Fruit fly (Drosophila melanogaster) whole organism, embryonic: Measurements from ENCODE around the gene CG13096.
A peak's percentile ranks its signal among the peaks of the same experiment; 100 is the strongest.

Experiments
- Atf3 ChIP-seq: fragments of 200-800 bp; sonication (Bioruptor generic); optimal IDR thresholded peaks from 3 replicates; lab custom pipeline; 2016; ENCODE audit warnings: missing biosample characterization, missing genetic modification characterization
- Blimp-1 ChIP-seq: fragments of 200-800 bp; sonication (Bioruptor generic); optimal IDR thresholded peaks from 3 replicates; lab custom pipeline; 2018; ENCODE audit warnings: missing biosample characterization, missing genetic modification characterization, mild to moderate bottlenecking, moderate library complexity, missing genetic modification reagents
- CG10267 ChIP-seq: fragments of 200-800 bp; sonication (Bioruptor generic); optimal IDR thresholded peaks from 2 replicates; lab custom pipeline; 2018; ENCODE audit warnings: missing biosample characterization, mild to moderate bottlenecking, missing genetic modification characterization, moderate library complexity
- CG12942 ChIP-seq: fragments of 200-800 bp; sonication (Bioruptor generic); optimal IDR thresholded peaks from 3 replicates; lab custom pipeline; 2016; ENCODE audit warnings: missing biosample characterization, missing genetic modification characterization
- CG13624 ChIP-seq: fragments of 200-800 bp; sonication (Bioruptor generic); optimal IDR thresholded peaks from 2 replicates; lab custom pipeline; 2016; ENCODE audit warnings: missing biosample characterization, missing genetic modification characterization
- CG15514 ChIP-seq: fragments of 200-800 bp; sonication (Bioruptor generic); optimal IDR thresholded peaks from 3 replicates; lab custom pipeline; 2017; ENCODE audit warnings: missing biosample characterization, missing genetic modification characterization, mild to moderate bottlenecking, moderate library complexity, missing genetic modification reagents
- CG1603 ChIP-seq: fragments of 200-800 bp; sonication (Bioruptor generic); optimal IDR thresholded peaks from 2 replicates; lab custom pipeline; 2019; ENCODE audit warnings: missing biosample characterization, mild to moderate bottlenecking, missing genetic modification characterization, moderate library complexity
- CG17829 ChIP-seq: fragments of 200-800 bp; optimal IDR thresholded peaks from 2 replicates; lab custom pipeline; 2019; ENCODE audit warnings: missing biosample characterization, mild to moderate bottlenecking, missing genetic modification characterization, moderate library complexity
- CG30020 ChIP-seq: fragments of 200-800 bp; optimal IDR thresholded peaks from 2 replicates; lab custom pipeline; 2019; ENCODE audit warnings: missing biosample characterization, mild to moderate bottlenecking, missing genetic modification characterization, moderate library complexity
- CG30431 ChIP-seq: fragments of 200-800 bp; sonication (Bioruptor generic); optimal IDR thresholded peaks from 2 replicates; lab custom pipeline; 2017; ENCODE audit warnings: missing biosample characterization, missing genetic modification characterization
- CG31388 ChIP-seq: fragments of 200-800 bp; sonication (Bioruptor generic); optimal IDR thresholded peaks from 2 replicates; lab custom pipeline; 2016; ENCODE audit warnings: missing biosample characterization, missing genetic modification characterization
- CG5953 ChIP-seq: fragments of 200-800 bp; sonication (Bioruptor generic); IDR thresholded peaks from 2 replicates; pipeline ENCODE4 v1.3.6; 2022; ENCODE audit warnings: missing biosample characterization, missing genetic modification characterization
- CG6654 ChIP-seq: fragments of 200-800 bp; sonication (Bioruptor generic); optimal IDR thresholded peaks from 2 replicates; lab custom pipeline; 2017; ENCODE audit warnings: missing biosample characterization, mild to moderate bottlenecking, missing genetic modification characterization
- CG6689 ChIP-seq: fragments of 200-800 bp; sonication (Bioruptor generic); IDR thresholded peaks from 2 replicates; pipeline ENCODE4 v1.3.6; 2022; ENCODE audit warnings: missing biosample characterization, missing genetic modification characterization
- CG7839 ChIP-seq: fragments of 200-800 bp; sonication (Bioruptor generic); optimal IDR thresholded peaks from 3 replicates; lab custom pipeline; 2018; ENCODE audit warnings: missing biosample characterization, mild to moderate bottlenecking, missing genetic modification characterization, moderate library complexity
- CG9876 ChIP-seq: fragments of 200-800 bp; sonication (Bioruptor generic); optimal IDR thresholded peaks from 2 replicates; lab custom pipeline; 2016; ENCODE audit warnings: missing biosample characterization, missing genetic modification characterization
- D ChIP-seq, 2 experiments: fragments of 200-800 bp in 1 of 2; fragments of >200 bp in 1 of 2; sonication (Bioruptor generic) in 1 of 2; optimal IDR thresholded peaks; 2 replicates in 1 of 2; 3 replicates in 1 of 2; lab custom pipeline; 2017; ENCODE audit warnings: mild to moderate bottlenecking in 1 of 2, missing biosample characterization in 1 of 2, missing genetic modification characterization in 1 of 2, missing genetic modification reagents in 1 of 2
- Dll ChIP-seq: fragments of 200-800 bp; sonication (Bioruptor generic); IDR thresholded peaks from 4 replicates; pipeline ENCODE4 v1.3.6; 2022; ENCODE audit warnings: missing biosample characterization, missing genetic modification characterization; ENCODE audit not compliant: partially characterized antibody
- E2f1 ChIP-seq: fragments of 200-800 bp; sonication (Bioruptor generic); IDR thresholded peaks from 2 replicates; pipeline ENCODE4 v1.3.6; 2022; ENCODE audit warnings: missing biosample characterization, missing genetic modification characterization
- Hey ChIP-seq: fragments of 200-800 bp; sonication (Bioruptor generic); optimal IDR thresholded peaks from 3 replicates; lab custom pipeline; 2018; ENCODE audit warnings: missing biosample characterization, mild to moderate bottlenecking, missing genetic modification characterization
- Hmx ChIP-seq: fragments of 200-800 bp; sonication (Bioruptor generic); optimal IDR thresholded peaks from 2 replicates; lab custom pipeline; 2016; ENCODE audit warnings: missing biosample characterization, missing genetic modification characterization
- Hsf ChIP-seq: fragments of 200-800 bp; sonication (Bioruptor generic); optimal IDR thresholded peaks from 3 replicates; lab custom pipeline; 2016; ENCODE audit warnings: missing biosample characterization, missing genetic modification characterization
- Meics ChIP-seq: fragments of 200-800 bp; sonication (Bioruptor generic); optimal IDR thresholded peaks from 2 replicates; lab custom pipeline; 2017; ENCODE audit warnings: missing biosample characterization, mild to moderate bottlenecking, missing genetic modification characterization
- NC2β ChIP-seq: fragments of 200-800 bp; sonication (Bioruptor generic); optimal IDR thresholded peaks from 2 replicates; lab custom pipeline; 2016; ENCODE audit warnings: missing biosample characterization, missing genetic modification characterization
- NFAT ChIP-seq: fragments of 200-800 bp; sonication (Bioruptor generic); IDR thresholded peaks from 2 replicates; pipeline ENCODE4 v1.3.6; 2022; ENCODE audit warnings: missing biosample characterization, missing genetic modification characterization
- Nf-YC ChIP-seq: fragments of 200-800 bp; optimal IDR thresholded peaks from 3 replicates; lab custom pipeline; 2019; ENCODE audit warnings: missing biosample characterization, mild to moderate bottlenecking, missing genetic modification characterization, moderate library complexity
- Scr ChIP-seq: fragments of 200-800 bp; sonication (Bioruptor generic); IDR thresholded peaks from 2 replicates; pipeline ENCODE4 v1.3.6; 2022; ENCODE audit warnings: missing biosample characterization, missing genetic modification characterization; ENCODE audit not compliant: partially characterized antibody
- Sin3A ChIP-seq: fragments of >200 bp; optimal IDR thresholded peaks from 2 replicates; lab custom pipeline; 2018
- Xbp1 ChIP-seq: fragments of 200-800 bp; sonication (Bioruptor generic); optimal IDR thresholded peaks from 3 replicates; lab custom pipeline; 2016; ENCODE audit warnings: missing biosample characterization, mild to moderate bottlenecking, missing genetic modification characterization
- ab ChIP-seq: fragments of 200-800 bp; sonication (Bioruptor generic); optimal IDR thresholded peaks from 2 replicates; lab custom pipeline; 2016; ENCODE audit warnings: missing biosample characterization, missing genetic modification characterization
- ash1 ChIP-seq: fragments of 200-800 bp; sonication (Bioruptor generic); optimal IDR thresholded peaks from 2 replicates; lab custom pipeline; 2018; ENCODE audit warnings: missing biosample characterization, mild to moderate bottlenecking, missing genetic modification characterization
- ato ChIP-seq: fragments of 200-800 bp; sonication (Bioruptor generic); IDR thresholded peaks from 2 replicates; pipeline ENCODE4 v1.3.6; 2022; ENCODE audit warnings: missing biosample characterization, missing genetic modification characterization; ENCODE audit not compliant: partially characterized antibody
- az2 ChIP-seq: fragments of 200-800 bp; sonication (Bioruptor generic); optimal IDR thresholded peaks from 3 replicates; lab custom pipeline; 2016; ENCODE audit warnings: missing biosample characterization, missing genetic modification characterization
- ci ChIP-seq: fragments of 200-800 bp; sonication (Bioruptor generic); IDR thresholded peaks from 3 replicates; pipeline ENCODE4 v1.3.6; 2022; ENCODE audit warnings: missing biosample characterization, missing genetic modification characterization
- cwo ChIP-seq: fragments of 200-800 bp; sonication (Bioruptor generic); optimal IDR thresholded peaks from 3 replicates; lab custom pipeline; 2017; ENCODE audit warnings: missing biosample characterization, missing genetic modification characterization, mild to moderate bottlenecking, moderate library complexity, missing genetic modification reagents
- disco-r ChIP-seq: fragments of 200-800 bp; sonication (Bioruptor generic); optimal IDR thresholded peaks from 2 replicates; lab custom pipeline; 2016; ENCODE audit warnings: missing biosample characterization, missing genetic modification characterization
- dpn ChIP-seq, 2 experiments: fragments of 200-800 bp; sonication (Bioruptor generic); optimal IDR thresholded peaks; 3 replicates each; lab custom pipeline; 2016; ENCODE audit warnings: missing biosample characterization in 2 of 2, missing genetic modification characterization in 2 of 2
- esg ChIP-seq: fragments of 200-800 bp; sonication (Bioruptor generic); conservative IDR thresholded peaks from 2 replicates; pipeline ENCODE4 v1.3.6; 2022; ENCODE audit warnings: missing biosample characterization, missing genetic modification characterization
- ewg ChIP-seq: fragments of 200-800 bp; sonication (Bioruptor generic); optimal IDR thresholded peaks from 3 replicates; lab custom pipeline; 2017; ENCODE audit warnings: mild to moderate bottlenecking, missing biosample characterization, missing genetic modification reagents, missing genetic modification characterization
- fd102C ChIP-seq: fragments of 200-800 bp; sonication (Bioruptor generic); optimal IDR thresholded peaks from 2 replicates; lab custom pipeline; 2018; ENCODE audit warnings: missing biosample characterization, mild to moderate bottlenecking, missing genetic modification characterization, moderate library complexity
- fu2 ChIP-seq: fragments of 200-800 bp; sonication (Bioruptor generic); optimal IDR thresholded peaks from 2 replicates; lab custom pipeline; 2016; ENCODE audit warnings: missing biosample characterization, missing genetic modification characterization
- gce ChIP-seq: fragments of 200-800 bp; sonication (Bioruptor generic); IDR thresholded peaks from 3 replicates; pipeline ENCODE4 v1.3.6; 2022; ENCODE audit warnings: missing biosample characterization, missing genetic modification characterization
- hth ChIP-seq: fragments of >200 bp; optimal IDR thresholded peaks from 2 replicates; lab custom pipeline; 2017; ENCODE audit warnings: inconsistent platforms
- insv ChIP-seq, 2 experiments: fragments of 200-800 bp; sonication (Bioruptor generic); optimal IDR thresholded peaks; 3 replicates each; lab custom pipeline; 2016 to 2018; ENCODE audit warnings: missing biosample characterization in 2 of 2, missing genetic modification characterization in 2 of 2
- ken ChIP-seq: fragments of 200-800 bp; sonication (Bioruptor generic); IDR thresholded peaks from 3 replicates; pipeline ENCODE4 v1.3.6; 2022; ENCODE audit warnings: missing biosample characterization, missing genetic modification characterization
- sd ChIP-seq: fragments of 200-800 bp; sonication (Bioruptor generic); optimal IDR thresholded peaks from 3 replicates; lab custom pipeline; 2018; ENCODE audit warnings: missing biosample characterization, mild to moderate bottlenecking, missing genetic modification characterization, moderate library complexity
- sr ChIP-seq: fragments of 200-800 bp; sonication (Bioruptor generic); IDR thresholded peaks from 3 replicates; pipeline ENCODE4 v1.3.6; 2022; ENCODE audit warnings: missing biosample characterization, missing genetic modification characterization
- twi ChIP-seq: fragments of 200-800 bp; optimal IDR thresholded peaks from 2 replicates; lab custom pipeline; 2019; ENCODE audit warnings: missing biosample characterization, mild to moderate bottlenecking, missing genetic modification characterization, moderate library complexity
- unpg ChIP-seq: fragments of 200-800 bp; sonication (Bioruptor generic); optimal IDR thresholded peaks from 3 replicates; lab custom pipeline; 2018; ENCODE audit warnings: missing biosample characterization, mild to moderate bottlenecking, missing genetic modification characterization, moderate library complexity
- zfh1 ChIP-seq: fragments of 200-800 bp; sonication (Bioruptor generic); IDR thresholded peaks from 3 replicates; pipeline ENCODE4 v1.3.6; 2022; ENCODE audit warnings: missing biosample characterization, missing genetic modification characterization
- zfh2 ChIP-seq: fragments of 200-800 bp; sonication (Bioruptor generic); optimal IDR thresholded peaks from 2 replicates; lab custom pipeline; 2016; ENCODE audit warnings: missing biosample characterization, missing genetic modification characterization

CG13096 gene

dm6 chr2L:8552472-8552871 is 40.8 kb upstream of the CG13096 start (continued):
- TF ChIP-seq CG6654 (GFP tag; lab: Kevin White, UChicago) (peak; percentile 12), insv (GFP tag; optimal IDR thresholded peaks at IDR 0.05; lab: Kevin White, UChicago) (no peak), Nf-YC (tag; lab: Kevin White, UChicago) (no peak), CG10267 (tag; lab: Kevin White, UChicago) (peak; percentile 30), hth (lab: Kevin White, UChicago) (no peak), CG15514 (GFP tag; lab: Kevin White, UChicago) (no peak), CG9876 (GFP tag; lab: Kevin White, UChicago) (no peak), gce (GFP tag; lab: Robert Waterston, UW) (no peak), Xbp1 (GFP tag; lab: Kevin White, UChicago) (no peak), CG1603 (tag; lab: Kevin White, UChicago) (peak; percentile 47), CG12942 (GFP tag; lab: Kevin White, UChicago) (peak; percentile 3), Sin3A (no peak), NFAT (no peak), Scr (GFP tag; lab: Robert Waterston, UW) (no peak), unpg (GFP tag; lab: Kevin White, UChicago) (peak; percentile 63), sd (tag; lab: Kevin White, UChicago) (no peak), fu2 (GFP tag; lab: Kevin White, UChicago) (no peak), sr (no peak), Hey (tag; lab: Kevin White, UChicago) (no peak), Blimp-1 (peak; percentile 65), Dll (no peak), Atf3 (GFP tag; lab: Kevin White, UChicago) (no peak), az2 (peak; percentile 21), ab (GFP tag; lab: Kevin White, UChicago) (no peak), twi (tag; lab: Kevin White, UChicago) (no peak), CG6689 (peak; percentile 65), ato (no peak), fd102C (GFP tag; lab: Kevin White, UChicago) (no peak), CG5953 (GFP tag; lab: Robert Waterston, UW) (0 out of 2 replicates have a peak, but pooled peaks have one; percentile 26), esg (no peak; the same call in 1 of the 2 replicates), E2f1 (peak; percentile 21; the same call in 1 of the 2 replicates), Meics (no peak), CG30431 (GFP tag; lab: Kevin White, UChicago) (peak; percentile 16), CG13624 (GFP tag; lab: Kevin White, UChicago) (no peak), cwo (GFP tag; lab: Kevin White, UChicago) (no peak), CG17829 (tag; lab: Kevin White, UChicago) (peak; percentile 30), ci (peak; percentile 70), D (optimal IDR thresholded peaks at IDR 0.05; lab: Kevin White, UChicago) (no peak), D (GFP tag; optimal IDR thresholded peaks at IDR 0.05; lab: Kevin White, UChicago) (peak; percentile 32), zfh2 (GFP tag; lab: Kevin White, UChicago) (no peak), disco-r (GFP tag; lab: Kevin White, UChicago) (no peak), CG31388 (GFP tag; lab: Kevin White, UChicago) (no peak), CG30020 (no peak), ash1 (no peak), dpn (GFP tag; optimal IDR thresholded peaks at IDR 0.05; lab: Kevin White, UChicago) (peak in 1 of 2 experiments; percentile 20), ewg (GFP tag; lab: Kevin White, UChicago) (peak; percentile 18), NC2β (GFP tag; lab: Kevin White, UChicago) (no peak), Hmx (GFP tag; lab: Kevin White, UChicago) (no peak), Hsf (no peak), ken (GFP tag; lab: Robert Waterston, UW) (no peak), zfh1 (peak; percentile 61; the same call in 2 of the 3 replicates), CG7839 (tag; lab: Kevin White, UChicago) (peak; percentile 61)
